Worm (Caenorhabditis elegans) whole organism, late embryonic: ENCODE measurements around the gene F32D8.7.

Source experiments
- C08G9.2 ChIP-seq: sonication (generic microtip); optimal IDR thresholded peaks from 2 replicates; lab custom pipeline; 2016; ENCODE audit warnings: mild to moderate bottlenecking, missing genetic modification characterization, moderate library complexity, missing compliant biosample characterization
- T23F11.4 ChIP-seq: fragments of 200-800 bp; sonication (Bioruptor generic); optimal IDR thresholded peaks from 2 replicates; lab custom pipeline; 2018; ENCODE audit warnings: mild to moderate bottlenecking, missing genetic modification characterization, missing compliant biosample characterization
- ama-1 ChIP-seq: fragments of 150-350 bp; optimal IDR thresholded peaks from 2 replicates; lab custom pipeline; 2014
- ceh-30 ChIP-seq: fragments of 150-350 bp; optimal IDR thresholded peaks from 2 replicates; lab custom pipeline; 2014; ENCODE audit warnings: missing biosample characterization, missing genetic modification characterization
- ceh-31 ChIP-seq: sonication (generic microtip); optimal IDR thresholded peaks from 2 replicates; lab custom pipeline; 2016; ENCODE audit warnings: missing genetic modification characterization, missing compliant biosample characterization
- ceh-34 ChIP-seq: sonication (generic microtip); optimal IDR thresholded peaks from 2 replicates; lab custom pipeline; 2016; ENCODE audit warnings: mild to moderate bottlenecking, missing genetic modification characterization, missing compliant biosample characterization
- ceh-45 ChIP-seq: fragments of 200-800 bp; sonication (Bioruptor generic); IDR thresholded peaks from 2 replicates; pipeline ENCODE4 v1.3.6; 2022; ENCODE audit warnings: missing genetic modification reagents, missing genetic modification characterization, missing compliant biosample characterization
- che-1 ChIP-seq: sonication (generic microtip); optimal IDR thresholded peaks from 2 replicates; lab custom pipeline; 2016; ENCODE audit warnings: mild to moderate bottlenecking, missing genetic modification characterization, missing compliant biosample characterization
- dmd-4 ChIP-seq: sonication (generic microtip); optimal IDR thresholded peaks from 2 replicates; lab custom pipeline; 2016; ENCODE audit warnings: borderline replicate concordance, missing genetic modification characterization, missing compliant biosample characterization
- eyg-1 ChIP-seq: sonication (generic microtip); optimal IDR thresholded peaks from 2 replicates; lab custom pipeline; 2016; ENCODE audit warnings: missing genotype, missing genetic modification characterization, missing compliant biosample characterization
- fax-1 ChIP-seq: sonication (generic microtip); optimal IDR thresholded peaks from 2 replicates; lab custom pipeline; 2016; ENCODE audit warnings: missing genotype, missing genetic modification characterization, missing compliant biosample characterization
- fkh-6 ChIP-seq: sonication (generic microtip); optimal IDR thresholded peaks from 2 replicates; lab custom pipeline; 2016; ENCODE audit warnings: missing genetic modification characterization, missing compliant biosample characterization
- gmeb-2 ChIP-seq: sonication (generic microtip); optimal IDR thresholded peaks from 2 replicates; lab custom pipeline; 2016; ENCODE audit warnings: missing genetic modification characterization, inconsistent platforms, missing compliant biosample characterization
- hlh-15 ChIP-seq: sonication (generic microtip); optimal IDR thresholded peaks from 2 replicates; lab custom pipeline; 2016; ENCODE audit warnings: missing genetic modification characterization, missing compliant biosample characterization
- hlh-30 ChIP-seq: sonication (generic microtip); optimal IDR thresholded peaks from 2 replicates; lab custom pipeline; 2017; ENCODE audit warnings: antibody characterized with exemption, missing genetic modification characterization, missing compliant biosample characterization; ENCODE audit not compliant: insufficient read depth
- hlh-6 ChIP-seq: sonication (generic microtip); optimal IDR thresholded peaks from 2 replicates; lab custom pipeline; 2016; ENCODE audit warnings: missing genotype, missing genetic modification characterization, missing compliant biosample characterization
- lim-6 ChIP-seq: sonication (generic microtip); optimal IDR thresholded peaks from 2 replicates; lab custom pipeline; 2016; ENCODE audit warnings: missing genetic modification characterization, missing compliant biosample characterization
- lin-11 ChIP-seq: fragments of 200-800 bp; sonication (Bioruptor generic); optimal IDR thresholded peaks from 2 replicates; lab custom pipeline; 2018; ENCODE audit warnings: mild to moderate bottlenecking, missing genetic modification characterization, missing compliant biosample characterization
- madf-2 ChIP-seq: sonication (generic microtip); optimal IDR thresholded peaks from 2 replicates; lab custom pipeline; 2017; ENCODE audit warnings: missing genetic modification characterization, missing compliant biosample characterization
- nfya-1 ChIP-seq: sonication (generic microtip); optimal IDR thresholded peaks from 2 replicates; lab custom pipeline; 2017; ENCODE audit warnings: missing genetic modification characterization, mild to moderate bottlenecking, missing compliant biosample characterization, antibody characterized with exemption, moderate library complexity
- npax-4 ChIP-seq: sonication (generic microtip); optimal IDR thresholded peaks from 2 replicates; lab custom pipeline; 2016; ENCODE audit warnings: missing genetic modification characterization, missing compliant biosample characterization
- pag-3 ChIP-seq: sonication (generic microtip); optimal IDR thresholded peaks from 2 replicates; lab custom pipeline; 2016; ENCODE audit warnings: missing compliant biosample characterization, missing genetic modification characterization, borderline replicate concordance
- pha-2 ChIP-seq: sonication (generic microtip); optimal IDR thresholded peaks from 2 replicates; lab custom pipeline; 2017; ENCODE audit warnings: mild to moderate bottlenecking, missing genetic modification characterization, missing compliant biosample characterization
- pha-4 ChIP-seq: fragments of 150-350 bp; optimal IDR thresholded peaks from 2 replicates; lab custom pipeline; 2018; ENCODE audit warnings: missing biosample characterization, missing genetic modification reagents, missing genetic modification characterization
- pqm-1 ChIP-seq: sonication (generic microtip); optimal IDR thresholded peaks from 2 replicates; lab custom pipeline; 2016; ENCODE audit warnings: missing genetic modification characterization, missing compliant biosample characterization
- ref-2 ChIP-seq: sonication (generic microtip); optimal IDR thresholded peaks from 2 replicates; lab custom pipeline; 2016; ENCODE audit warnings: missing genetic modification characterization, missing compliant biosample characterization
- tbx-7 ChIP-seq: sonication (generic microtip); optimal IDR thresholded peaks from 2 replicates; lab custom pipeline; 2016; ENCODE audit warnings: missing genotype, missing genetic modification characterization, missing compliant biosample characterization
- ttx-3 ChIP-seq: sonication (generic microtip); optimal IDR thresholded peaks from 2 replicates; lab custom pipeline; 2016; ENCODE audit warnings: missing genetic modification reagents, missing genetic modification characterization, missing compliant biosample characterization
- unc-3 ChIP-seq, 2 experiments: fragments of 200-800 bp in 1 of 2; sonication (Bioruptor generic) in 1 of 2; sonication (generic microtip) in 1 of 2; conservative IDR thresholded peaks in 1 of 2; optimal IDR thresholded peaks in 1 of 2; 2 replicates each; pipeline versions ENCODE4 v1.3.6 to Lab custom; 2016 to 2022; ENCODE audit warnings: missing compliant biosample characterization in 2 of 2, missing genetic modification characterization in 2 of 2, missing genetic modification reagents in 1 of 2

F32D8.7 gene

DNA sequence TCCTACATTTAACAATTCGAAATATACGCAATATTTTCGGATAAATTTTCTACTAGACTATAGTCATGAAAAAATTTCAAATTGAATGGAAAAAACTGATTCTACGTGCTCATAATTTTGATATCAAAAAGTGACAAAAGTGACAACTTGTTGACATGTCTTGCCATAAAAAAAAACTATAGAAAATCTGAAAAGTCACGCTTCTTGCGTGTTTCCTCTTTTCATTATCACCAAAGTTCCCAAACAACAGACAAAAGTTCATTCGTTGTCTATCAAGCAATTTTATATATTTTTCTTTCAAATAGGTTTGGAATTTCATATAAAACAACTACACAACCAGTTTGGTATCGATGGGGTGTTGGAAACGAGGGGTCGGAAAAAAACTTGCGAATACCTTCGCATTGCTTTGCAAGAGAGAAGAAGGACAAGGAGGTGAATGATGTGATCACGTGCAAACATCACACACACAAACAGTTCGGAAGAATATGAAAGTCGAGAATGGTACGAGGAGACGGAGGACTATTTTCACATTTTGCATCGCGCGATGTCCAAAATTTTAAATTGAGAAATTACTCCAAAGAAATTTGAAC is 39.1 kb upstream of the F32D8.7 start:
- no peak for TF ChIP-seq ceh-31 (tag; lab: Kevin White, UChicago)
- no peak for TF ChIP-seq unc-3 (GFP tag; conservative IDR thresholded peaks at IDR 0.05; lab: Robert Waterston, UW)
- TF ChIP-seq unc-3 (tag; optimal IDR thresholded peaks at IDR 0.05; lab: Kevin White, UChicago), result no peak
- TF ChIP-seq hlh-30 (tag; lab: Kevin White, UChicago), result peak; percentile 1

DNA sequence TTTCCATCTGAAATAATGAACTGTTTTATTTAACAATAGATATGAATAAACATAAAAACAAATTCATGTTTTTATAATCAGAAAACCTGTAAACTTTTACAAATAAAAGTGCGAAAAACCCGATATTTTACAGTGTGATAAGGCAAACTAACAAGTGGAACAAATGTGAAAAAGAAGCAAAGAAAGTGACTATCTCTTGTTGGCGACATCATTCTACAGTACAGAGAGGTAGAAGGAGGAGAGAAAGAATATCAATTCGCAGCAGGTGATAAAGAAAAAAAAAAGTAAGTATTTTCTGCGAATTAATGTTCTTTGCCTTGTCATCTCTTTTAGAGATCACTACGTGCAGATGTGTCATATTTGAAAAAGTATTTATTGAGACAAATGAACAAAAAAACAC is 38.5 kb upstream of the F32D8.7 start:
- no peak for TF ChIP-seq C08G9.2 (tag; lab: Kevin White, UChicago)
- TF ChIP-seq pha-4 (tag; lab: Kevin White, UChicago), result no peak
- TF ChIP-seq, all 69 proteins: peak for 0

DNA sequence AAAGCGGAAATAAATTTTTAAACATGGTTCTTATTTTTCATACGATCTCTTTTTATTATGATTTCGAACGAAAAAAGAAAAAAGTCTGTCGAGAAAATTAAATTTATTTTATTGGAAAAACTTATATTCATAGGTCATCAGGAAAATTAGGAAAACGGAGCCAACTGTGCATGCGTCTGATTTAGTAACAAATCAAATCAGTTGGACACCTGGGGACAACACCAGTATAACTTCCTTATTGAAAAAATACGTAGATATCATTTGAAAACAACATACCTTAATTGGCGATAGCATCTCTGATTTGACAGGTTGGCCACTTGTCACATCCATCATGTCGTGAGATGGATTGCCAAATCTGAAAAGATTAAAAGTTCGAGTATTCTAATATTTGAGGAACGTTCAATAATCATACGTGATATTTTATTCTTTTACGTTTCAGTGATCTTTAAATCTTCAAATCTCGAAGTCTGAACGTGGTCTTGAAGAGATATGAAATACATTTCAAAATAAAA is 37.7 kb upstream of the F32D8.7 start:
- TF ChIP-seq eyg-1 (tag; lab: Kevin White, UChicago) (no peak), ceh-30 (tag; lab: Kevin White, UChicago) (no peak), fkh-6 (tag; lab: Kevin White, UChicago) (no peak), lim-6 (tag; lab: Kevin White, UChicago) (no peak), che-1 (tag; lab: Kevin White, UChicago) (no peak), ttx-3 (tag; lab: Kevin White, UChicago) (no peak), npax-4 (tag; lab: Kevin White, UChicago) (no peak), ref-2 (tag; lab: Kevin White, UChicago) (no peak), pqm-1 (tag; lab: Kevin White, UChicago) (no peak), fax-1 (no peak), hlh-15 (tag; lab: Kevin White, UChicago) (no peak)

DNA sequence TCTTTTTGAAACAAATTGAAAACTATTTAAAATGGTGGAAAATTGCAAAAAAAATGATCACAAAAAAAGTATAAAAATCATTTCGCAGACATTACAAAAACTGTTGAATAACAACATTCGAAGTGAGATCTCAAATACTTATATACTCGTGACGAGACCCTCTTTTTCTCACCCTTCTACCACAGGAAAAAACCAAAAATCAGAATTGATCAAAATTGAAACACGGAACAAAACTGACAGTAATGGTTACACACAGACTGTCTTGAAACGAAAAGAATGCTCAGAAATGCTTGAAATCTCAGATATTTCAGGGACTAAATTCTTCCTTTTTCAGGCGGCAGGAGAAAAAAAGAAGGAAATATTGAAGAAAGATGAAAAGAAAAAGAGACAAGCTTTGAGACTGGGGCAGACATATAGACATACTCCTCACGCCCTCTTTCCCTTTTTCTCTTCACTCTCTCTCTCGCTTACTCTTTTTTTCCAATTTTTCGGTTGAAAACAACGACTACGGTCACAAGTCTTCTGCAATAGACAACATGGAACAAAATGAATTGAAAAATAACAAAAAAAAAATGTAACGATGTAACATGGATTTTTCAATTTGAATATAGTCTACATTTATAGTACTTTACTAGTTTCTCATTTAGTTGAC is 36.5 kb upstream of the F32D8.7 start:
- TF ChIP-seq ref-2 (tag; lab: Kevin White, UChicago), result no peak
- TF ChIP-seq nfya-1 (tag; lab: Kevin White, UChicago), result peak; percentile 5
- no peak for TF ChIP-seq ama-1 (lab: Kevin White, UChicago)

DNA sequence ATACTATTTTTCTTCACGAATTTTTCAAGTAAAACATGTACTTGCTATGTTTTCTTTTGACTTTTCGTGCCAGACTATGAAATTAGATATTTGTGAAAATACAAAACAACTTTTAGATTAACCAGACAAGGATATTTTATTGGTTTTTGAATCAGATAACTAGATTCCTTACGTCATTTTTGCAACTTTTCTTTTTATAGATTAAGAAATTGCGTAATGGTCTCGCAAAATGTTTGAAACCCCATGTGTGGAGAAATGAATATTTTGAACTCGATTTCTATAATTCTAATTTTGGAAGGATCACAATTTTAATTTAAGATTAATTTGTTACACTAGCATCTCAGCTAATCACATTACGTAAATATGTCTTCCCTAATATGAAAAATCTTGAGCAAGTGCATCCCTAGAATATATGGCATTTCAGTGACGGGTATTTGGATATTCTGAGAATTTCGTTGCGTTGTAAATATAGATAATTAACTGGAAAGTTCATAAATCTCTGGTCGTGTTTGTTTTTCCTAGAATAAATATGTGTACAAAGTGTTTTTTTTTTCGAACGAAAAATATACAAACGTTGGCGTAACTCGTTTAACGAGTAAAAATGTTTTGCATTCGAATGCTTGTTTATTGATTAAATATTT is 35.7 kb upstream of the F32D8.7 start:
- TF ChIP-seq fkh-6 (tag; lab: Kevin White, UChicago), result no peak
- no peak for TF ChIP-seq madf-2
- TF ChIP-seq ama-1 (lab: Kevin White, UChicago), result no peak
- no peak for TF ChIP-seq pag-3 (tag; lab: Kevin White, UChicago)
- TF ChIP-seq hlh-15 (tag; lab: Kevin White, UChicago), result no peak
- no peak for TF ChIP-seq pqm-1 (tag; lab: Kevin White, UChicago)
- no peak for TF ChIP-seq ceh-34 (tag; lab: Kevin White, UChicago)
- no peak for TF ChIP-seq pha-2 (tag; lab: Kevin White, UChicago)
- TF ChIP-seq lin-11, result no peak
- TF ChIP-seq T23F11.4 (GFP tag; lab: Kevin White, UChicago), result no peak
- TF ChIP-seq tbx-7 (tag; lab: Kevin White, UChicago), result no peak
- no peak for TF ChIP-seq dmd-4
- TF ChIP-seq hlh-6, result no peak
- TF ChIP-seq ceh-45 (GFP tag; lab: Robert Waterston, UW), result no peak
- no peak for TF ChIP-seq gmeb-2 (tag; lab: Kevin White, UChicago)
- TF ChIP-seq ref-2 (tag; lab: Kevin White, UChicago), result no peak
